Worm (Caenorhabditis elegans) whole organism, L4 larva: Measurements from ENCODE around the gene gcy-12.
A peak's percentile ranks its signal among the peaks of the same experiment; 100 is the strongest.

Source experiments
- F49E8.2 ChIP-seq: sonication (generic microtip); optimal IDR thresholded peaks from 2 replicates; lab custom pipeline; 2016; ENCODE audit warnings: missing compliant biosample characterization, mild to moderate bottlenecking, missing genetic modification characterization, borderline replicate concordance
- nhr-237 ChIP-seq: sonication (generic microtip); optimal IDR thresholded peaks from 2 replicates; lab custom pipeline; 2017; ENCODE audit warnings: missing biosample characterization, missing genetic modification characterization
- nhr-28 ChIP-seq: fragments of 150-350 bp; optimal IDR thresholded peaks from 2 replicates; lab custom pipeline; 2014; ENCODE audit warnings: missing biosample characterization, missing genetic modification characterization

ce11 chrII:5326024-5326627 lies 14.3 kb downstream of the gcy-12 start:
- no peak for TF ChIP-seq nhr-237 (tag; lab: Kevin White, UChicago)
- TF ChIP-seq nhr-28 (tag; lab: Kevin White, UChicago), result peak; percentile 86
- TF ChIP-seq F49E8.2 (tag; lab: Kevin White, UChicago), result no peak
